Worm (Caenorhabditis elegans): ENCODE data around the gene dcaf-1.

DNA sequence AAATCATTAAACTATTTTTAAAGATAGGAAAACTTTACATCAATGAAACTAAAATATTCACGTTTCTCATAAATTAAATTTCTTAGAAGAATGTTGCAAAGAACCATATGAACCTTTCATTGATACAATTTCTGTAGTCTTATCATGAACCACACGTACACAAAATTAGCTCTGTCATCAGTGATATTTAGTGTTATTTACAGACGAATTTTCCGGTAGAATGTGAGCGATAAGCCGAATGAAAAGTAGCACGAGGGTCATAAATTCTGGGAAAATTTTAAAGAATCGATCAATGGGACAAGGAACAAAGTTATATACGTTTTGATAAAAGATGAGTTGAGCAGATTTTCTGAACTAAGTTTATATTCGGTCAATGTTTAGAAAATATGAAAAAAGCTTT is 30.0 kb downstream of the dcaf-1 start:
- TF ChIP-seq W03F9.2 (tag; optimal IDR thresholded peaks at IDR 0.05): no peak
- TF ChIP-seq him-1 (tag; optimal IDR thresholded peaks at IDR 0.05): no peak

Data from whole organism, L4/young adult.